Fruit fly (Drosophila melanogaster) whole organism, embryonic: ENCODE results near the gene mh.
A peak's percentile ranks its signal among the peaks of the same experiment; 100 is the strongest.

Source experiments
- ATbp ChIP-seq: fragments of 200-800 bp; sonication (Bioruptor generic); optimal IDR thresholded peaks from 2 replicates; lab custom pipeline; 2017; ENCODE audit warnings: missing biosample characterization, mild to moderate bottlenecking, missing genetic modification characterization, missing genetic modification reagents
- CG14014 ChIP-seq: fragments of 200-800 bp; sonication (Bioruptor generic); IDR thresholded peaks from 2 replicates; pipeline ENCODE4 v1.3.6; 2022; ENCODE audit warnings: missing biosample characterization, missing genetic modification characterization
- CG15011 ChIP-seq: fragments of 200-800 bp; sonication (Bioruptor generic); optimal IDR thresholded peaks from 3 replicates; lab custom pipeline; 2018; ENCODE audit warnings: missing biosample characterization, mild to moderate bottlenecking, missing genetic modification characterization
- CG15696 ChIP-seq: fragments of 200-800 bp; sonication (Bioruptor generic); optimal IDR thresholded peaks from 2 replicates; lab custom pipeline; 2019; ENCODE audit warnings: missing biosample characterization, mild to moderate bottlenecking, missing genetic modification characterization, moderate library complexity
- CG16779 ChIP-seq: fragments of 200-800 bp; sonication (Bioruptor generic); IDR thresholded peaks from 2 replicates; pipeline ENCODE4 v1.3.6; 2022; ENCODE audit warnings: missing biosample characterization, missing genetic modification characterization
- CG17186 ChIP-seq: fragments of 200-800 bp; sonication (Bioruptor generic); optimal IDR thresholded peaks from 3 replicates; lab custom pipeline; 2017; ENCODE audit warnings: missing biosample characterization, missing genetic modification reagents, missing genetic modification characterization
- CG18262 ChIP-seq: fragments of 200-800 bp; optimal IDR thresholded peaks from 3 replicates; lab custom pipeline; 2019; ENCODE audit warnings: missing biosample characterization, mild to moderate bottlenecking, missing genetic modification characterization, moderate library complexity
- CG18599 ChIP-seq: fragments of 200-800 bp; sonication (Bioruptor generic); optimal IDR thresholded peaks from 3 replicates; lab custom pipeline; 2017; ENCODE audit warnings: missing biosample characterization, missing genetic modification characterization, mild to moderate bottlenecking, moderate library complexity, missing genetic modification reagents
- CG2120 ChIP-seq: fragments of 200-800 bp; sonication (Bioruptor generic); optimal IDR thresholded peaks from 3 replicates; lab custom pipeline; 2016; ENCODE audit warnings: missing biosample characterization, missing genetic modification characterization
- CG30020 ChIP-seq: fragments of 200-800 bp; optimal IDR thresholded peaks from 2 replicates; lab custom pipeline; 2019; ENCODE audit warnings: missing biosample characterization, mild to moderate bottlenecking, missing genetic modification characterization, moderate library complexity
- CG4730 ChIP-seq: fragments of 200-800 bp; sonication (Bioruptor generic); IDR thresholded peaks from 2 replicates; pipeline ENCODE4 v1.3.6; 2022; ENCODE audit warnings: missing biosample characterization, missing genetic modification characterization
- CG8765 ChIP-seq: fragments of 200-800 bp; sonication (Bioruptor generic); IDR thresholded peaks from 2 replicates; pipeline ENCODE4 v1.3.6; 2022; ENCODE audit warnings: missing biosample characterization, missing genetic modification characterization
- CG9437 ChIP-seq: fragments of 200-800 bp; sonication (Bioruptor generic); optimal IDR thresholded peaks from 2 replicates; lab custom pipeline; 2018; ENCODE audit warnings: missing biosample characterization, mild to moderate bottlenecking, missing genetic modification characterization
- D ChIP-seq, 2 experiments: fragments of 200-800 bp in 1 of 2; fragments of >200 bp in 1 of 2; sonication (Bioruptor generic) in 1 of 2; optimal IDR thresholded peaks; 2 replicates in 1 of 2; 3 replicates in 1 of 2; lab custom pipeline; 2017; ENCODE audit warnings: mild to moderate bottlenecking in 1 of 2, missing biosample characterization in 1 of 2, missing genetic modification characterization in 1 of 2, missing genetic modification reagents in 1 of 2
- Dip3 ChIP-seq: fragments of 200-800 bp; sonication (Bioruptor generic); optimal IDR thresholded peaks from 3 replicates; lab custom pipeline; 2016; ENCODE audit warnings: missing biosample characterization, missing genetic modification characterization
- Dp ChIP-seq: fragments of 200-800 bp; sonication (Bioruptor generic); optimal IDR thresholded peaks from 2 replicates; lab custom pipeline; 2018; ENCODE audit warnings: missing biosample characterization, mild to moderate bottlenecking, missing genetic modification characterization, moderate library complexity
- Fer1 ChIP-seq: fragments of 200-800 bp; sonication (Bioruptor generic); optimal IDR thresholded peaks from 2 replicates; lab custom pipeline; 2017; ENCODE audit warnings: missing biosample characterization, mild to moderate bottlenecking, missing genetic modification characterization
- Fer3 ChIP-seq: fragments of 200-800 bp; sonication (Bioruptor generic); optimal IDR thresholded peaks from 2 replicates; lab custom pipeline; 2018; ENCODE audit warnings: missing biosample characterization, mild to moderate bottlenecking, missing genetic modification characterization, moderate library complexity
- Gug ChIP-seq: fragments of 200-800 bp; sonication (Bioruptor generic); IDR thresholded peaks from 4 replicates; pipeline ENCODE4 v1.3.6; 2022; ENCODE audit warnings: missing biosample characterization, missing genetic modification characterization
- HLH4C ChIP-seq: fragments of 200-800 bp; sonication (Bioruptor generic); IDR thresholded peaks from 3 replicates; pipeline ENCODE4 v1.3.6; 2022; ENCODE audit warnings: missing biosample characterization, missing genetic modification characterization; ENCODE audit not compliant: partially characterized antibody
- Hr51 ChIP-seq, 2 experiments: fragments of 200-800 bp; sonication (Bioruptor generic); optimal IDR thresholded peaks; 2 replicates in 1 of 2; 3 replicates in 1 of 2; lab custom pipeline; 2016 to 2018; ENCODE audit warnings: missing biosample characterization in 2 of 2, missing genetic modification characterization in 2 of 2, mild to moderate bottlenecking in 1 of 2, moderate library complexity in 1 of 2
- Jarid2 ChIP-seq: fragments of 200-800 bp; sonication (Bioruptor generic); optimal IDR thresholded peaks from 3 replicates; lab custom pipeline; 2017; ENCODE audit warnings: mild to moderate bottlenecking, missing biosample characterization, missing genetic modification reagents, missing genetic modification characterization
- MESR4 ChIP-seq: fragments of 200-800 bp; sonication (Bioruptor generic); optimal IDR thresholded peaks from 2 replicates; lab custom pipeline; 2018; ENCODE audit warnings: missing biosample characterization, mild to moderate bottlenecking, missing genetic modification characterization, moderate library complexity
- NK7.1 ChIP-seq: fragments of 200-800 bp; sonication (Bioruptor generic); optimal IDR thresholded peaks from 3 replicates; lab custom pipeline; 2016; ENCODE audit warnings: missing biosample characterization, missing genetic modification characterization
- Side ChIP-seq: fragments of 200-800 bp; sonication (Bioruptor generic); optimal IDR thresholded peaks from 2 replicates; lab custom pipeline; 2016; ENCODE audit warnings: missing biosample characterization, missing genetic modification characterization
- Spps ChIP-seq: fragments of 200-800 bp; sonication (Bioruptor generic); optimal IDR thresholded peaks from 2 replicates; lab custom pipeline; 2018; ENCODE audit warnings: missing biosample characterization, mild to moderate bottlenecking, missing genetic modification characterization
- Taf1 ChIP-seq: fragments of 200-800 bp; sonication (Bioruptor generic); IDR thresholded peaks from 2 replicates; pipeline ENCODE4 v1.3.6; 2022; ENCODE audit warnings: missing biosample characterization, missing genetic modification characterization
- Tbp ChIP-seq: fragments of >200 bp; optimal IDR thresholded peaks from 2 replicates; lab custom pipeline; 2018; ENCODE audit warnings: missing biosample characterization, missing genetic modification characterization
- al ChIP-seq: fragments of 200-800 bp; sonication (Bioruptor generic); IDR thresholded peaks from 2 replicates; pipeline ENCODE4 v1.3.6; 2022; ENCODE audit warnings: missing biosample characterization, missing genetic modification characterization
- aop ChIP-seq: fragments of 200-800 bp; sonication (Bioruptor generic); IDR thresholded peaks from 2 replicates; pipeline ENCODE4 v1.3.6; 2022; ENCODE audit warnings: missing biosample characterization, missing genetic modification characterization
- ash1 ChIP-seq: fragments of 200-800 bp; sonication (Bioruptor generic); optimal IDR thresholded peaks from 2 replicates; lab custom pipeline; 2018; ENCODE audit warnings: missing biosample characterization, mild to moderate bottlenecking, missing genetic modification characterization
- bcd ChIP-seq: fragments of 200-800 bp; sonication (Bioruptor generic); optimal IDR thresholded peaks from 2 replicates; lab custom pipeline; 2017; ENCODE audit warnings: missing biosample characterization, mild to moderate bottlenecking, missing genetic modification characterization
- br ChIP-seq: fragments of >200 bp; optimal IDR thresholded peaks from 2 replicates; lab custom pipeline; 2017
- dm ChIP-seq: fragments of 200-800 bp; sonication (Bioruptor generic); optimal IDR thresholded peaks from 3 replicates; lab custom pipeline; 2016; ENCODE audit warnings: missing biosample characterization, missing genetic modification characterization
- ems ChIP-seq: fragments of 200-800 bp; sonication (Bioruptor generic); optimal IDR thresholded peaks from 3 replicates; lab custom pipeline; 2016; ENCODE audit warnings: missing biosample characterization, missing genetic modification characterization
- esg ChIP-seq: fragments of 200-800 bp; sonication (Bioruptor generic); conservative IDR thresholded peaks from 2 replicates; pipeline ENCODE4 v1.3.6; 2022; ENCODE audit warnings: missing biosample characterization, missing genetic modification characterization
- grn ChIP-seq: fragments of 200-800 bp; sonication (Bioruptor generic); optimal IDR thresholded peaks from 3 replicates; lab custom pipeline; 2017; ENCODE audit warnings: missing biosample characterization, missing genetic modification characterization
- gsb-n ChIP-seq: fragments of 200-800 bp; sonication (Bioruptor generic); optimal IDR thresholded peaks from 3 replicates; lab custom pipeline; 2018; ENCODE audit warnings: missing biosample characterization, mild to moderate bottlenecking, missing genetic modification characterization
- gt ChIP-seq: fragments of 200-800 bp; sonication (Bioruptor generic); IDR thresholded peaks from 2 replicates; pipeline ENCODE4 v1.3.6; 2022; ENCODE audit warnings: missing biosample characterization, missing genetic modification characterization
- insv ChIP-seq, 2 experiments: fragments of 200-800 bp; sonication (Bioruptor generic); optimal IDR thresholded peaks; 3 replicates each; lab custom pipeline; 2016 to 2018; ENCODE audit warnings: missing biosample characterization in 2 of 2, missing genetic modification characterization in 2 of 2
- lab ChIP-seq: fragments of 200-800 bp; sonication (Bioruptor generic); optimal IDR thresholded peaks from 3 replicates; lab custom pipeline; 2017; ENCODE audit warnings: missing biosample characterization, missing genetic modification characterization, mild to moderate bottlenecking, moderate library complexity, missing genetic modification reagents
- mld ChIP-seq: fragments of 200-800 bp; sonication (Bioruptor generic); IDR thresholded peaks from 3 replicates; pipeline ENCODE4 v1.3.6; 2022; ENCODE audit warnings: missing biosample characterization, missing genetic modification characterization; ENCODE audit not compliant: partially characterized antibody
- pho ChIP-seq: fragments of 200-800 bp; sonication (Bioruptor generic); optimal IDR thresholded peaks from 2 replicates; lab custom pipeline; 2016; ENCODE audit warnings: missing biosample characterization, missing genetic modification characterization
- pros ChIP-seq: fragments of 200-800 bp; sonication (Bioruptor generic); optimal IDR thresholded peaks from 3 replicates; lab custom pipeline; 2019; ENCODE audit warnings: missing biosample characterization, mild to moderate bottlenecking, missing genetic modification characterization, moderate library complexity
- schlank ChIP-seq: fragments of 200-800 bp; sonication (Bioruptor generic); optimal IDR thresholded peaks from 2 replicates; lab custom pipeline; 2018; ENCODE audit warnings: missing biosample characterization, mild to moderate bottlenecking, missing genetic modification characterization
- sd ChIP-seq: fragments of 200-800 bp; sonication (Bioruptor generic); optimal IDR thresholded peaks from 3 replicates; lab custom pipeline; 2018; ENCODE audit warnings: missing biosample characterization, mild to moderate bottlenecking, missing genetic modification characterization, moderate library complexity
- sug ChIP-seq: fragments of 200-800 bp; optimal IDR thresholded peaks from 2 replicates; lab custom pipeline; 2019; ENCODE audit warnings: missing biosample characterization, mild to moderate bottlenecking, missing genetic modification characterization, moderate library complexity
- trem ChIP-seq: fragments of 200-800 bp; optimal IDR thresholded peaks from 3 replicates; lab custom pipeline; 2019; ENCODE audit warnings: missing biosample characterization, mild to moderate bottlenecking, missing genetic modification characterization, moderate library complexity
- twi ChIP-seq: fragments of 200-800 bp; optimal IDR thresholded peaks from 2 replicates; lab custom pipeline; 2019; ENCODE audit warnings: missing biosample characterization, mild to moderate bottlenecking, missing genetic modification characterization, moderate library complexity
- vfl ChIP-seq: fragments of 200-800 bp; sonication (Bioruptor generic); optimal IDR thresholded peaks from 2 replicates; lab custom pipeline; 2016; ENCODE audit warnings: missing biosample characterization, missing genetic modification characterization
- wek ChIP-seq: fragments of 200-800 bp; sonication (Bioruptor generic); optimal IDR thresholded peaks from 3 replicates; lab custom pipeline; 2018; ENCODE audit warnings: missing biosample characterization, mild to moderate bottlenecking, missing genetic modification characterization, moderate library complexity
- wor ChIP-seq: fragments of 200-800 bp; sonication (Bioruptor generic); IDR thresholded peaks from 2 replicates; pipeline ENCODE4 v1.3.6; 2022; ENCODE audit warnings: missing biosample characterization, missing genetic modification characterization

Gene mh

DNA sequence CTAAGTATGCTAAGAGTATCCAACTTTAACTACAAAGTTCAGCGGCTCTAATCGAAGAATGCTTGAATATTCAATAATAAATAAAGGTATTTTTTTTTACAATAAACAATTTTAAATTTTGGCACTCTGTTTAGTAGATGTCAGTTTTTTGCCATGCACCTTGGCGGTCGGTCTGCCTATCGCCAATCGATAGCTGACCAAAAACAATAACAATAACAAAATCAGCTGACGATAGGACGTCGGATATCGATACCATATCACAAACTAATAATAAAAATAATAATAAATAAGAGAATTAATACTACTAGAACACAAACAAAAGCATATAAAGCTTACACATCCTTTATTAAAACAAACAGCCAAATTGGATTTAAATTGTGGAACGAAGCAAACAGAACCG is 11.5 kb upstream of the mh start, which contains the start of gene Gmap (continued):
- no peak for TF ChIP-seq sug
- TF ChIP-seq grn (GFP tag; lab: Kevin White, UChicago): no peak
- TF ChIP-seq aop (GFP tag; lab: Robert Waterston, UW): no peak
- TF ChIP-seq Taf1: no peak
- no peak for TF ChIP-seq Hr51 (GFP tag; optimal IDR thresholded peaks at IDR 0.05; lab: Kevin White, UChicago)
- TF ChIP-seq pho (GFP tag; lab: Kevin White, UChicago): no peak
- peak; percentile 4 for TF ChIP-seq MESR4 (GFP tag; lab: Kevin White, UChicago)
- TF ChIP-seq Dp (GFP tag; lab: Kevin White, UChicago): peak; percentile 85
- no peak for TF ChIP-seq lab (GFP tag; lab: Kevin White, UChicago)
- TF ChIP-seq Dip3 (GFP tag; lab: Kevin White, UChicago): no peak
- no peak for TF ChIP-seq ATbp (GFP tag; lab: Kevin White, UChicago)
- no peak for TF ChIP-seq CG2120 (GFP tag; lab: Kevin White, UChicago)
- TF ChIP-seq Fer3: no peak
- no peak for TF ChIP-seq twi
- TF ChIP-seq insv (GFP tag; optimal IDR thresholded peaks at IDR 0.05; lab: Kevin White, UChicago): no peak
- no peak for TF ChIP-seq pros (GFP tag; lab: Kevin White, UChicago)
- no peak for TF ChIP-seq ems (GFP tag; lab: Kevin White, UChicago)
- TF ChIP-seq CG4730 (GFP tag; lab: Robert Waterston, UW): no peak
- no peak for TF ChIP-seq schlank
- no peak for TF ChIP-seq CG18599 (GFP tag; lab: Kevin White, UChicago)
- TF ChIP-seq CG14014: no peak
- no peak for TF ChIP-seq esg
- TF ChIP-seq br: no peak
- TF ChIP-seq CG15696 (tag; lab: Kevin White, UChicago): no peak
- TF ChIP-seq HLH4C (GFP tag; lab: Robert Waterston, UW): peak; percentile 96
- no peak for TF ChIP-seq Gug
- TF ChIP-seq CG8765: no peak
- TF ChIP-seq gsb-n (tag; lab: Kevin White, UChicago): no peak
- no peak for TF ChIP-seq wek
- TF ChIP-seq trem (tag; lab: Kevin White, UChicago): peak; percentile 17
- TF ChIP-seq sd (tag; lab: Kevin White, UChicago): no peak
- TF ChIP-seq mld: peak; percentile 88
- TF ChIP-seq Side (GFP tag; lab: Kevin White, UChicago): no peak
- no peak for TF ChIP-seq bcd (GFP tag; lab: Kevin White, UChicago)
- TF ChIP-seq ash1 (GFP tag; lab: Kevin White, UChicago): no peak
- TF ChIP-seq wor (GFP tag; lab: Robert Waterston, UW): no peak
- TF ChIP-seq vfl (GFP tag; lab: Kevin White, UChicago): no peak
- no peak for TF ChIP-seq CG17186 (GFP tag; lab: Kevin White, UChicago)
- no peak for TF ChIP-seq CG18262 (tag; lab: Kevin White, UChicago)
- no peak for TF ChIP-seq gt (GFP tag; lab: Robert Waterston, UW)
- TF ChIP-seq NK7.1 (GFP tag; lab: Kevin White, UChicago): no peak
- TF ChIP-seq Jarid2: no peak
- TF ChIP-seq Spps (tag; lab: Kevin White, UChicago): no peak
- TF ChIP-seq CG30020 (tag; lab: Kevin White, UChicago): no peak
- no peak for TF ChIP-seq D (optimal IDR thresholded peaks at IDR 0.05; lab: Kevin White, UChicago)
- no peak for TF ChIP-seq D (GFP tag; optimal IDR thresholded peaks at IDR 0.05; lab: Kevin White, UChicago)
- TF ChIP-seq Tbp: no peak
- no peak for TF ChIP-seq CG15011 (GFP tag; lab: Kevin White, UChicago)
- TF ChIP-seq CG9437 (GFP tag; lab: Kevin White, UChicago): no peak
- no peak for TF ChIP-seq CG16779 (GFP tag; lab: Robert Waterston, UW)
- no peak for TF ChIP-seq al
- TF ChIP-seq dm (GFP tag; lab: Kevin White, UChicago): no peak
- TF ChIP-seq Fer1 (GFP tag; lab: Kevin White, UChicago): no peak
